Worm (Caenorhabditis elegans): ENCODE results near the gene srw-66.

DNA sequence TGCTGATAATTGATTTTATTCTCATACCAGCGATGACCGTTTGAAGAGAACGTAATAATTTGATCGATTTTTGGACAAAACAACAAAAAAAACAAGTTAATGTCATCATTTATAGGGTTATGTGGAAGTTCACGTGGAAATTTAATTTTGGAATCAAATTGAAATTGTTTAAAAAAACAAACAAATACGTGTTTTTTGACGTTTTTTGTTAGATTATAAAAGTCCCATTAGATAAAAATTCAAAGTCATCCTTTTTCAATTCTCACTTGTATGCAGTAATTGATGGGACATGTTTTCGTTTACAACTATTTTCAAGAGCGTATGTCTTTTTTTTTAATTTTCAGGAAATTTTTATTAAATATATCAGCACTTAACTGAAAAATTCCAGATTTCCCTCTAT lies 13.8 kb upstream of the srw-66 start, which contains the start of the genes Y57G7A.6 and Y57G7A.3:
- TF ChIP-seq nhr-12 (tag; optimal IDR thresholded peaks at IDR 0.05) (no peak), ces-1 (GFP tag; optimal IDR thresholded peaks at IDR 0.05) (no peak), unc-62 (GFP tag; optimal IDR thresholded peaks at IDR 0.05) (no peak), lin-13 (tag; optimal IDR thresholded peaks at IDR 0.05) (no peak), nhr-237 (tag; optimal IDR thresholded peaks at IDR 0.05) (no peak), nhr-28 (tag; optimal IDR thresholded peaks at IDR 0.05) (no peak), bed-3 (GFP tag; optimal IDR thresholded peaks at IDR 0.05) (no peak), lsy-2 (tag; optimal IDR thresholded peaks at IDR 0.05) (no peak), ztf-11 (tag; optimal IDR thresholded peaks at IDR 0.05) (no peak), mep-1 (tag; optimal IDR thresholded peaks at IDR 0.05) (no peak), elt-3 (tag; optimal IDR thresholded peaks at IDR 0.05) (no peak), pha-4 (tag; optimal IDR thresholded peaks at IDR 0.05) (no peak), elt-1 (tag; optimal IDR thresholded peaks at IDR 0.05; ENCODE audit: borderline replicate concordance, insufficient read depth) (no peak), ceh-39 (tag; optimal IDR thresholded peaks at IDR 0.05) (no peak)

Measured in whole organism, mixed stage, embryonic.